Worm (Caenorhabditis elegans) whole organism, L4/young adult: ENCODE measurements around the gene R160.10.

ENCODE experiments used
- W03F9.2 ChIP-seq: fragments of 150-350 bp; optimal IDR thresholded peaks from 2 replicates; lab custom pipeline; 2014; ENCODE audit warnings: missing biosample characterization, missing genetic modification characterization
- dao-5 ChIP-seq: sonication (generic microtip); optimal IDR thresholded peaks from 2 replicates; lab custom pipeline; 2016; ENCODE audit warnings: missing genotype, missing genetic modification characterization, moderate library complexity, missing compliant biosample characterization
- him-1 ChIP-seq: sonication (generic microtip); optimal IDR thresholded peaks from 2 replicates; lab custom pipeline; 2016; ENCODE audit warnings: missing genotype, missing genetic modification reagents, missing genetic modification characterization, missing compliant biosample characterization

DNA sequence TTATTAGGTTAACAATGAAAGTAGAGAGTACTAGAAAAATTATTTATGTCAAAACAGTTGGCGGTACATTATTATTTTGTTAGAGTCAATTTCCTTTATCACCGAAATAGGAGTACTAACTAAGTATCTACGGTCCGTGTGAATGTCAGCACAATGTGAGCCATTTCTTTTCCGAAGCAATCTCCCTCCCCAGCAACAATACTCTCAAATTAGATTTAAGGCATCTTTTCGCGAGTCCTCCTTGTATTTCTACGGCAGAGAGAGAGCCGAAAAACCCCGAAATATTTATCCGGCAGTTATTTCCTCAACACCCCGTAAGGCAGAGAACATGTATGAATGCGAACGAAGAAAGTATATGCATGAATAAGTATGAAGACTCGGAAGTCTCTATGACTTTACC, 48.0 kb upstream of the R160.10 start:
- no peak for TF ChIP-seq him-1 (tag; lab: Kevin White, UChicago)
- no peak for TF ChIP-seq dao-5
- TF ChIP-seq W03F9.2, result no peak
